Worm (Caenorhabditis elegans) whole organism, late embryonic: Measurements from ENCODE around the gene C45B2.2.

Experiments
- K09A11.1 ChIP-seq: sonication (generic microtip); optimal IDR thresholded peaks from 2 replicates; lab custom pipeline; 2017; ENCODE audit warnings: antibody characterized with exemption, mild to moderate bottlenecking, missing genetic modification characterization, missing compliant biosample characterization; ENCODE audit not compliant: insufficient read depth
- ama-1 ChIP-seq: fragments of 150-350 bp; optimal IDR thresholded peaks from 2 replicates; lab custom pipeline; 2014
- ceh-18 ChIP-seq: sonication (generic microtip); optimal IDR thresholded peaks from 2 replicates; lab custom pipeline; 2016; ENCODE audit warnings: missing genetic modification characterization, missing compliant biosample characterization
- ceh-2 ChIP-seq: sonication (generic microtip); optimal IDR thresholded peaks from 2 replicates; lab custom pipeline; 2016; ENCODE audit warnings: missing genotype, missing genetic modification characterization, missing compliant biosample characterization
- ceh-31 ChIP-seq: sonication (generic microtip); optimal IDR thresholded peaks from 2 replicates; lab custom pipeline; 2016; ENCODE audit warnings: missing genetic modification characterization, missing compliant biosample characterization
- ceh-34 ChIP-seq: sonication (generic microtip); optimal IDR thresholded peaks from 2 replicates; lab custom pipeline; 2016; ENCODE audit warnings: mild to moderate bottlenecking, missing genetic modification characterization, missing compliant biosample characterization
- ceh-45 ChIP-seq: fragments of 200-800 bp; sonication (Bioruptor generic); IDR thresholded peaks from 2 replicates; pipeline ENCODE4 v1.3.6; 2022; ENCODE audit warnings: missing genetic modification reagents, missing genetic modification characterization, missing compliant biosample characterization
- ceh-6 ChIP-seq: fragments of 200-800 bp; sonication (Bioruptor generic); optimal IDR thresholded peaks from 2 replicates; lab custom pipeline; 2018; ENCODE audit warnings: mild to moderate bottlenecking, missing genetic modification characterization, missing compliant biosample characterization
- che-1 ChIP-seq: sonication (generic microtip); optimal IDR thresholded peaks from 2 replicates; lab custom pipeline; 2016; ENCODE audit warnings: mild to moderate bottlenecking, missing genetic modification characterization, missing compliant biosample characterization
- elt-2 ChIP-seq: sonication (generic microtip); optimal IDR thresholded peaks from 2 replicates; lab custom pipeline; 2016; ENCODE audit warnings: missing genetic modification reagents, missing genetic modification characterization, missing compliant biosample characterization
- elt-4 ChIP-seq: sonication (generic microtip); optimal IDR thresholded peaks from 2 replicates; lab custom pipeline; 2016; ENCODE audit warnings: missing genetic modification characterization, missing compliant biosample characterization
- ets-4 ChIP-seq: sonication (generic microtip); optimal IDR thresholded peaks from 2 replicates; lab custom pipeline; 2016; ENCODE audit warnings: missing genetic modification characterization, missing compliant biosample characterization
- hlh-15 ChIP-seq: sonication (generic microtip); optimal IDR thresholded peaks from 2 replicates; lab custom pipeline; 2016; ENCODE audit warnings: missing genetic modification characterization, missing compliant biosample characterization
- hlh-30 ChIP-seq: sonication (generic microtip); optimal IDR thresholded peaks from 2 replicates; lab custom pipeline; 2017; ENCODE audit warnings: antibody characterized with exemption, missing genetic modification characterization, missing compliant biosample characterization; ENCODE audit not compliant: insufficient read depth
- hlh-6 ChIP-seq: sonication (generic microtip); optimal IDR thresholded peaks from 2 replicates; lab custom pipeline; 2016; ENCODE audit warnings: missing genotype, missing genetic modification characterization, missing compliant biosample characterization
- hlh-8 ChIP-seq: sonication (generic microtip); optimal IDR thresholded peaks from 2 replicates; lab custom pipeline; 2016; ENCODE audit warnings: missing genotype, missing genetic modification characterization, missing compliant biosample characterization
- lim-6 ChIP-seq: sonication (generic microtip); optimal IDR thresholded peaks from 2 replicates; lab custom pipeline; 2016; ENCODE audit warnings: missing genetic modification characterization, missing compliant biosample characterization
- mec-3 ChIP-seq: sonication (generic microtip); optimal IDR thresholded peaks from 2 replicates; lab custom pipeline; 2016; ENCODE audit warnings: borderline replicate concordance, missing genetic modification characterization, missing compliant biosample characterization
- nfya-1 ChIP-seq: sonication (generic microtip); optimal IDR thresholded peaks from 2 replicates; lab custom pipeline; 2017; ENCODE audit warnings: missing genetic modification characterization, mild to moderate bottlenecking, missing compliant biosample characterization, antibody characterized with exemption, moderate library complexity
- nhr-11 ChIP-seq: fragments of 150-350 bp; optimal IDR thresholded peaks from 2 replicates; lab custom pipeline; 2014; ENCODE audit warnings: missing biosample characterization, missing genetic modification characterization
- nhr-232 ChIP-seq: sonication (generic microtip); optimal IDR thresholded peaks from 2 replicates; lab custom pipeline; 2016; ENCODE audit warnings: missing genetic modification characterization, missing compliant biosample characterization
- npax-4 ChIP-seq: sonication (generic microtip); optimal IDR thresholded peaks from 2 replicates; lab custom pipeline; 2016; ENCODE audit warnings: missing genetic modification characterization, missing compliant biosample characterization
- odd-2 ChIP-seq: sonication (generic microtip); optimal IDR thresholded peaks from 2 replicates; lab custom pipeline; 2017; ENCODE audit warnings: antibody characterized with exemption, mild to moderate bottlenecking, missing genetic modification characterization, missing compliant biosample characterization
- pag-3 ChIP-seq: sonication (generic microtip); optimal IDR thresholded peaks from 2 replicates; lab custom pipeline; 2016; ENCODE audit warnings: missing compliant biosample characterization, missing genetic modification characterization, borderline replicate concordance
- pat-9 ChIP-seq: fragments of 200-800 bp; sonication (Bioruptor generic); optimal IDR thresholded peaks from 2 replicates; lab custom pipeline; 2018; ENCODE audit warnings: mild to moderate bottlenecking, missing genetic modification characterization, moderate library complexity, missing compliant biosample characterization
- pha-2 ChIP-seq: sonication (generic microtip); optimal IDR thresholded peaks from 2 replicates; lab custom pipeline; 2017; ENCODE audit warnings: mild to moderate bottlenecking, missing genetic modification characterization, missing compliant biosample characterization
- pha-4 ChIP-seq: fragments of 150-350 bp; optimal IDR thresholded peaks from 2 replicates; lab custom pipeline; 2018; ENCODE audit warnings: missing biosample characterization, missing genetic modification reagents, missing genetic modification characterization
- pqm-1 ChIP-seq: sonication (generic microtip); optimal IDR thresholded peaks from 2 replicates; lab custom pipeline; 2016; ENCODE audit warnings: missing genetic modification characterization, missing compliant biosample characterization
- pros-1 ChIP-seq: fragments of 150-350 bp; optimal IDR thresholded peaks from 2 replicates; lab custom pipeline; 2014; ENCODE audit warnings: missing biosample characterization, missing genetic modification reagents, missing genetic modification characterization
- rnt-1 ChIP-seq: sonication (generic microtip); optimal IDR thresholded peaks from 2 replicates; lab custom pipeline; 2016; ENCODE audit warnings: missing genetic modification characterization, missing compliant biosample characterization
- sdc-2 ChIP-seq: sonication (generic microtip); optimal IDR thresholded peaks from 2 replicates; lab custom pipeline; 2016; ENCODE audit warnings: missing genotype, missing genetic modification characterization, missing compliant biosample characterization
- sox-2 ChIP-seq: fragments of 200-800 bp; sonication (Bioruptor generic); IDR thresholded peaks from 2 replicates; pipeline ENCODE4 v1.3.6; 2022; ENCODE audit warnings: missing genetic modification reagents, missing genetic modification characterization, missing compliant biosample characterization
- sox-4 ChIP-seq: sonication (generic microtip); optimal IDR thresholded peaks from 2 replicates; lab custom pipeline; 2017; ENCODE audit warnings: mild to moderate bottlenecking, missing genetic modification characterization, inconsistent platforms, missing compliant biosample characterization
- tbx-2 ChIP-seq: sonication (generic microtip); optimal IDR thresholded peaks from 2 replicates; lab custom pipeline; 2016; ENCODE audit warnings: missing genetic modification characterization, missing compliant biosample characterization
- unc-42 ChIP-seq: sonication (generic microtip); optimal IDR thresholded peaks from 2 replicates; lab custom pipeline; 2016; ENCODE audit warnings: missing genotype, missing genetic modification characterization, missing compliant biosample characterization
- unc-55 ChIP-seq: sonication (generic microtip); optimal IDR thresholded peaks from 2 replicates; lab custom pipeline; 2017; ENCODE audit warnings: missing biosample characterization, missing genetic modification reagents, missing genetic modification characterization
- zip-5 ChIP-seq: sonication (generic microtip); optimal IDR thresholded peaks from 2 replicates; lab custom pipeline; 2016; ENCODE audit warnings: missing genetic modification characterization, missing compliant biosample characterization

C45B2.2 gene

ce11 chrX:6112817-6113216 lies 28.3 kb downstream of the C45B2.2 start, which contains the start of gene prx-3:
Gene prx-3 (minus strand): TSS chrX:6112917.
- TF ChIP-seq elt-2 (tag; lab: Kevin White, UChicago) (peak; percentile 4), zip-5 (tag; lab: Kevin White, UChicago) (no peak)
- TF ChIP-seq, all 69 proteins: peak for 1

ce11 chrX:6115502-6115901 lies 31.0 kb downstream of the C45B2.2 start, which contains the start of gene C15H9.3:
Gene C15H9.3 (plus strand): TSS chrX:6115802.
- no peak for TF ChIP-seq nfya-1
- no peak for TF ChIP-seq che-1 (tag; lab: Kevin White, UChicago)
- no peak for TF ChIP-seq ceh-34
- TF ChIP-seq pag-3: no peak
- no peak for TF ChIP-seq lim-6 (tag; lab: Kevin White, UChicago)
- TF ChIP-seq hlh-6 (tag; lab: Kevin White, UChicago): no peak
- no peak for TF ChIP-seq nhr-232 (tag; lab: Kevin White, UChicago)
- no peak for TF ChIP-seq pat-9 (tag; lab: Kevin White, UChicago)
- TF ChIP-seq pha-2 (tag; lab: Kevin White, UChicago): no peak
- no peak for TF ChIP-seq sdc-2 (tag; lab: Kevin White, UChicago)
- no peak for TF ChIP-seq npax-4 (tag; lab: Kevin White, UChicago)
- TF ChIP-seq K09A11.1 (tag; lab: Kevin White, UChicago): no peak
- no peak for TF ChIP-seq ceh-6 (GFP tag; lab: Kevin White, UChicago)

- no peak for TF ChIP-seq sox-2
- TF ChIP-seq odd-2: no peak
- no peak for TF ChIP-seq hlh-8 (tag; lab: Kevin White, UChicago)
- no peak for TF ChIP-seq pqm-1 (tag; lab: Kevin White, UChicago)
- no peak for TF ChIP-seq ceh-34
- TF ChIP-seq elt-4 (tag; lab: Kevin White, UChicago): no peak
- no peak for TF ChIP-seq npax-4 (tag; lab: Kevin White, UChicago)
Measured at ce11 chrX:6118086-6118825, 33.7 kb downstream of the C45B2.2 start, which contains the start of gene C15H9.2. Gene C15H9.2 (plus strand): TSS chrX:6118526.

ce11 chrX:6121279-6121678 lies 36.7 kb downstream of the C45B2.2 start:
- TF ChIP-seq sox-4 (tag; lab: Kevin White, UChicago) (no peak), pros-1 (tag; lab: Kevin White, UChicago) (no peak), pha-4 (tag; lab: Kevin White, UChicago) (no peak), ceh-2 (no peak), nhr-11 (tag; lab: Kevin White, UChicago) (no peak)
- TF ChIP-seq, all 69 proteins: peak for 0

ce11 chrX:6122026-6122425 lies 37.5 kb downstream of the C45B2.2 start, which contains the start of gene nnt-1:
Gene nnt-1 (plus strand): TSS chrX:6122311.
- TF ChIP-seq npax-4 (tag; lab: Kevin White, UChicago): no peak
- peak; percentile 27 for TF ChIP-seq hlh-30 (tag; lab: Kevin White, UChicago)

ce11 chrX:6128225-6128686 lies 43.7 kb downstream of the C45B2.2 start, which contains the start of gene C15H9.9:
Gene C15H9.9 (minus strand): TSS chrX:6128275.
- TF ChIP-seq rnt-1 (tag; lab: Kevin White, UChicago): peak; percentile 17
- no peak for TF ChIP-seq pha-2 (tag; lab: Kevin White, UChicago)
- TF ChIP-seq unc-42: peak; percentile 75
- no peak for TF ChIP-seq ceh-45 (GFP tag; lab: Robert Waterston, UW)
- peak; percentile 69 for TF ChIP-seq ceh-31 (tag; lab: Kevin White, UChicago)
- TF ChIP-seq tbx-2 (tag; lab: Kevin White, UChicago): peak; percentile 12
- no peak for TF ChIP-seq ets-4 (tag; lab: Kevin White, UChicago)
- TF ChIP-seq ama-1 (lab: Kevin White, UChicago): no peak
- peak; percentile 65 for TF ChIP-seq ceh-18 (tag; lab: Kevin White, UChicago)
- TF ChIP-seq hlh-15: no peak
- TF ChIP-seq unc-55 (GFP tag; lab: Kevin White, UChicago): peak; percentile 28
- TF ChIP-seq mec-3: no peak
